Fruit fly (Drosophila melanogaster): ENCODE measurements around the gene Eip93F.

- TF ChIP-seq CG5204 (GFP tag; optimal IDR thresholded peaks at IDR 0.05) = no peak
- TF ChIP-seq tj (GFP tag; optimal IDR thresholded peaks at IDR 0.05) = peak; percentile 38
- no peak for TF ChIP-seq toe (GFP tag; optimal IDR thresholded peaks at IDR 0.05)
- TF ChIP-seq ovo (GFP tag; optimal IDR thresholded peaks at IDR 0.05) = no peak
- no peak for TF ChIP-seq Clk (GFP tag; optimal IDR thresholded peaks at IDR 0.05)
- TF ChIP-seq Crg-1 (GFP tag; optimal IDR thresholded peaks at IDR 0.05) = no peak
- TF ChIP-seq CG11617 (GFP tag; optimal IDR thresholded peaks at IDR 0.05) = no peak
- no peak for TF ChIP-seq bab1 (GFP tag; optimal IDR thresholded peaks at IDR 0.05)
- TF ChIP-seq CG33017 (tag; optimal IDR thresholded peaks at IDR 0.05) = no peak
- TF ChIP-seq CG14711 (tag; optimal IDR thresholded peaks at IDR 0.05) = no peak
- no peak for TF ChIP-seq CG1620 (GFP tag; optimal IDR thresholded peaks at IDR 0.05)
- TF ChIP-seq Hr96 (GFP tag; optimal IDR thresholded peaks at IDR 0.05) = no peak
- TF ChIP-seq CG7101 (tag; optimal IDR thresholded peaks at IDR 0.05) = no peak
- no peak for TF ChIP-seq kay (GFP tag; ENCODE audit: borderline replicate concordance)
Measured at dm6 chr3R:22046723-22047122, 97.8 kb downstream of the Eip93F start.

All from whole organism, adult.